Fruit fly (Drosophila melanogaster) whole organism, prepupa: ENCODE results near the gene CG42322.

Experiments used
- Blimp-1 ChIP-seq: fragments of 200-800 bp; sonication (Bioruptor generic); optimal IDR thresholded peaks from 3 replicates; lab custom pipeline; 2017; ENCODE audit warnings: missing biosample characterization, missing genetic modification characterization, mild to moderate bottlenecking, moderate library complexity, missing genetic modification reagents
- CG10631 ChIP-seq: fragments of 200-800 bp; sonication (Bioruptor generic); optimal IDR thresholded peaks from 2 replicates; lab custom pipeline; 2016; ENCODE audit warnings: missing biosample characterization, missing genetic modification characterization
- CG10669 ChIP-seq: fragments of 200-800 bp; sonication (Bioruptor generic); optimal IDR thresholded peaks from 3 replicates; lab custom pipeline; 2018; ENCODE audit warnings: missing biosample characterization, mild to moderate bottlenecking, missing genetic modification characterization, moderate library complexity
- CG11294 ChIP-seq: fragments of 200-800 bp; sonication (Bioruptor generic); IDR thresholded peaks from 2 replicates; pipeline ENCODE4 v1.3.6; 2022; ENCODE audit warnings: missing biosample characterization, missing genetic modification characterization
- CG11902 ChIP-seq: fragments of 200-800 bp; sonication (Bioruptor generic); optimal IDR thresholded peaks from 3 replicates; lab custom pipeline; 2016; ENCODE audit warnings: missing biosample characterization, missing genetic modification characterization
- CG15336 ChIP-seq: fragments of 200-800 bp; sonication (Bioruptor generic); IDR thresholded peaks from 2 replicates; pipeline ENCODE4 v1.3.6; 2022; ENCODE audit warnings: missing biosample characterization, missing genetic modification characterization
- CG1621 ChIP-seq: fragments of 200-800 bp; sonication (Bioruptor generic); optimal IDR thresholded peaks from 3 replicates; lab custom pipeline; 2018; ENCODE audit warnings: missing biosample characterization, mild to moderate bottlenecking, missing genetic modification characterization
- CG16779 ChIP-seq: fragments of 200-800 bp; sonication (Bioruptor generic); optimal IDR thresholded peaks from 3 replicates; lab custom pipeline; 2017; ENCODE audit warnings: missing biosample characterization, mild to moderate bottlenecking, missing genetic modification characterization
- CG3032 ChIP-seq: fragments of 200-800 bp; optimal IDR thresholded peaks from 2 replicates; lab custom pipeline; 2019; ENCODE audit warnings: missing biosample characterization, mild to moderate bottlenecking, missing genetic modification characterization, moderate library complexity
- CG32006 ChIP-seq: fragments of 200-800 bp; sonication (Bioruptor generic); optimal IDR thresholded peaks from 3 replicates; lab custom pipeline; 2017; ENCODE audit warnings: missing biosample characterization, mild to moderate bottlenecking, missing genetic modification characterization
- CG34406 ChIP-seq: fragments of 200-800 bp; sonication (Bioruptor generic); optimal IDR thresholded peaks from 3 replicates; lab custom pipeline; 2016; ENCODE audit warnings: missing biosample characterization, missing genetic modification characterization
- CG3919 ChIP-seq: fragments of 200-800 bp; sonication (Bioruptor generic); optimal IDR thresholded peaks from 3 replicates; lab custom pipeline; 2016; ENCODE audit warnings: missing biosample characterization, missing genetic modification characterization
- CG4318 ChIP-seq: fragments of 200-800 bp; sonication (Bioruptor generic); optimal IDR thresholded peaks from 3 replicates; lab custom pipeline; 2017; ENCODE audit warnings: missing biosample characterization, mild to moderate bottlenecking, missing genetic modification characterization
- CG6163 ChIP-seq: fragments of 200-800 bp; sonication (Bioruptor generic); IDR thresholded peaks from 3 replicates; pipeline ENCODE4 v1.3.6; 2022; ENCODE audit warnings: missing biosample characterization, missing genetic modification characterization
- CG6276 ChIP-seq: fragments of 200-800 bp; sonication (Bioruptor generic); optimal IDR thresholded peaks from 2 replicates; lab custom pipeline; 2017; ENCODE audit warnings: missing biosample characterization, mild to moderate bottlenecking, missing genetic modification characterization
- CG6792 ChIP-seq: fragments of 200-800 bp; sonication (Bioruptor generic); optimal IDR thresholded peaks from 3 replicates; lab custom pipeline; 2016; ENCODE audit warnings: missing biosample characterization, missing genetic modification characterization
- CG6808 ChIP-seq: fragments of 200-800 bp; sonication (Bioruptor generic); optimal IDR thresholded peaks from 3 replicates; lab custom pipeline; 2017; ENCODE audit warnings: missing biosample characterization, missing genetic modification characterization, mild to moderate bottlenecking, moderate library complexity, missing genetic modification reagents
- CG6854 ChIP-seq: fragments of 200-800 bp; sonication (Bioruptor generic); optimal IDR thresholded peaks from 2 replicates; lab custom pipeline; 2017; ENCODE audit warnings: missing biosample characterization, mild to moderate bottlenecking, missing genetic modification characterization
- CG7368 ChIP-seq: fragments of 200-800 bp; sonication (Bioruptor generic); optimal IDR thresholded peaks from 3 replicates; lab custom pipeline; 2016; ENCODE audit warnings: missing biosample characterization, missing genetic modification characterization
- CG8319 ChIP-seq: fragments of 200-800 bp; sonication (Bioruptor generic); optimal IDR thresholded peaks from 3 replicates; lab custom pipeline; 2016; ENCODE audit warnings: missing biosample characterization, missing genetic modification characterization
- CG8632 ChIP-seq: fragments of 200-800 bp; sonication (Bioruptor generic); optimal IDR thresholded peaks from 3 replicates; lab custom pipeline; 2016; ENCODE audit warnings: missing biosample characterization, missing genetic modification characterization
- CG9139 ChIP-seq: fragments of 200-800 bp; sonication (Bioruptor generic); optimal IDR thresholded peaks from 3 replicates; lab custom pipeline; 2017; ENCODE audit warnings: missing biosample characterization, mild to moderate bottlenecking, missing genetic modification characterization
- Eip75B ChIP-seq: fragments of 200-800 bp; sonication (Bioruptor generic); optimal IDR thresholded peaks from 3 replicates; lab custom pipeline; 2016; ENCODE audit warnings: missing biosample characterization, missing genetic modification characterization
- Eip78C ChIP-seq: fragments of 200-800 bp; sonication (Bioruptor generic); peaks from one replicate; lab custom pipeline; 2016; ENCODE audit warnings: missing biosample characterization, missing genetic modification characterization
- Ets96B ChIP-seq: fragments of 200-800 bp; optimal IDR thresholded peaks from 2 replicates; lab custom pipeline; 2019; ENCODE audit warnings: missing biosample characterization, mild to moderate bottlenecking, missing genetic modification characterization, moderate library complexity
- Gug ChIP-seq: fragments of 200-800 bp; sonication (Bioruptor generic); IDR thresholded peaks from 2 replicates; pipeline ENCODE4 v1.3.6; 2022; ENCODE audit warnings: missing biosample characterization, missing genetic modification characterization
- Hr38 ChIP-seq: sonication (Bioruptor generic); optimal IDR thresholded peaks from 2 replicates; lab custom pipeline; 2016; ENCODE audit warnings: missing biosample characterization, missing genetic modification characterization
- Met ChIP-seq: fragments of 200-800 bp; sonication (Bioruptor generic); optimal IDR thresholded peaks from 3 replicates; lab custom pipeline; 2016; ENCODE audit warnings: missing biosample characterization, missing genetic modification characterization
- OdsH ChIP-seq: fragments of 200-800 bp; sonication (Bioruptor generic); optimal IDR thresholded peaks from 3 replicates; lab custom pipeline; 2016; ENCODE audit warnings: missing biosample characterization, missing genetic modification characterization
- Smox ChIP-seq: fragments of 200-800 bp; sonication (Bioruptor generic); optimal IDR thresholded peaks from 3 replicates; lab custom pipeline; 2016; ENCODE audit warnings: missing biosample characterization, missing genetic modification characterization
- Sox102F ChIP-seq: fragments of 200-800 bp; sonication (Bioruptor generic); optimal IDR thresholded peaks from 2 replicates; lab custom pipeline; 2016; ENCODE audit warnings: missing biosample characterization, mild to moderate bottlenecking, missing genetic modification characterization
- Sox14 ChIP-seq: fragments of 200-800 bp; sonication (Bioruptor generic); optimal IDR thresholded peaks from 3 replicates; lab custom pipeline; 2016; ENCODE audit warnings: missing biosample characterization, missing genetic modification characterization
- Sox15 ChIP-seq: fragments of 200-800 bp; sonication (Bioruptor generic); optimal IDR thresholded peaks from 3 replicates; lab custom pipeline; 2016; ENCODE audit warnings: missing biosample characterization, missing genetic modification characterization
- achi ChIP-seq: fragments of 200-800 bp; sonication (Bioruptor generic); optimal IDR thresholded peaks from 3 replicates; lab custom pipeline; 2016; ENCODE audit warnings: missing biosample characterization, missing genetic modification characterization
- acj6 ChIP-seq: fragments of 200-800 bp; sonication (Bioruptor generic); optimal IDR thresholded peaks from 3 replicates; lab custom pipeline; 2016; ENCODE audit warnings: missing biosample characterization, missing genetic modification characterization
- cyc ChIP-seq: fragments of 200-800 bp; sonication (Bioruptor generic); optimal IDR thresholded peaks from 3 replicates; lab custom pipeline; 2016; ENCODE audit warnings: missing biosample characterization, missing genetic modification characterization
- dac ChIP-seq: fragments of 200-800 bp; sonication (Bioruptor generic); optimal IDR thresholded peaks from 2 replicates; lab custom pipeline; 2017; ENCODE audit warnings: missing biosample characterization, mild to moderate bottlenecking, missing genetic modification characterization
- dsx ChIP-seq: fragments of 200-800 bp; optimal IDR thresholded peaks from 3 replicates; lab custom pipeline; 2019; ENCODE audit warnings: missing biosample characterization, mild to moderate bottlenecking, missing genetic modification characterization, moderate library complexity; ENCODE audit not compliant: poor library complexity, severe bottlenecking
- esn ChIP-seq: fragments of 200-800 bp; sonication (Bioruptor generic); optimal IDR thresholded peaks from 2 replicates; lab custom pipeline; 2016; ENCODE audit warnings: missing biosample characterization, mild to moderate bottlenecking, missing genetic modification characterization, moderate library complexity
- fkh ChIP-seq: fragments of 200-800 bp; sonication (Bioruptor generic); optimal IDR thresholded peaks from 3 replicates; lab custom pipeline; 2017; ENCODE audit warnings: missing biosample characterization, mild to moderate bottlenecking, missing genetic modification characterization, moderate library complexity
- lz ChIP-seq: fragments of 200-800 bp; sonication (Bioruptor generic); optimal IDR thresholded peaks from 3 replicates; lab custom pipeline; 2016; ENCODE audit warnings: missing biosample characterization, missing genetic modification characterization
- net ChIP-seq: fragments of 200-800 bp; sonication (Bioruptor generic); optimal IDR thresholded peaks from 3 replicates; lab custom pipeline; 2016; ENCODE audit warnings: missing biosample characterization, missing genetic modification characterization
- ss ChIP-seq, 2 experiments: fragments of 200-800 bp; sonication (Bioruptor generic); optimal IDR thresholded peaks; 2 replicates in 1 of 2; 3 replicates in 1 of 2; lab custom pipeline; 2017 to 2018; ENCODE audit warnings: mild to moderate bottlenecking in 2 of 2, missing biosample characterization in 2 of 2, missing genetic modification characterization in 2 of 2, moderate library complexity in 1 of 2
- svp ChIP-seq: fragments of 200-800 bp; sonication (Bioruptor generic); peaks from one replicate; lab custom pipeline; 2016; ENCODE audit warnings: missing biosample characterization, missing genetic modification characterization
- topi ChIP-seq: fragments of 200-800 bp; sonication (Bioruptor generic); optimal IDR thresholded peaks from 3 replicates; lab custom pipeline; 2016; ENCODE audit warnings: missing biosample characterization, missing genetic modification characterization
- vri ChIP-seq: fragments of 200-800 bp; sonication (Bioruptor generic); optimal IDR thresholded peaks from 3 replicates; lab custom pipeline; 2016; ENCODE audit warnings: missing biosample characterization, mild to moderate bottlenecking, missing genetic modification characterization

The CG42322 gene

dm6 chr3R:20778285-20778926 lies 38.5 kb downstream of the CG42322 start (continued):
- TF ChIP-seq svp (GFP tag; lab: Kevin White, UChicago) (peak; percentile 94), CG9139 (GFP tag; lab: Kevin White, UChicago) (peak; percentile 98), net (peak; percentile 89), CG34406 (GFP tag; lab: Kevin White, UChicago) (peak; percentile 83), Eip78C (GFP tag; lab: Kevin White, UChicago) (peak; percentile 94), Hr38 (GFP tag; lab: Kevin White, UChicago) (no peak), vri (peak; percentile 93), dac (GFP tag; lab: Kevin White, UChicago) (peak; percentile 79), Smox (peak; percentile 54)

dm6 chr3R:20779545-20779944 lies 39.6 kb downstream of the CG42322 start:
- no peak for TF ChIP-seq CG4318 (GFP tag; lab: Kevin White, UChicago)

dm6 chr3R:20779969-20780368 lies 40.1 kb downstream of the CG42322 start:
- peak; percentile 76 for TF ChIP-seq CG16779 (tag; lab: Kevin White, UChicago)
- TF ChIP-seq net, result peak; percentile 65
- TF ChIP-seq CG6854 (GFP tag; lab: Kevin White, UChicago), result peak; percentile 90
- TF ChIP-seq OdsH (GFP tag; lab: Kevin White, UChicago), result peak; percentile 16
- peak; percentile 46 for TF ChIP-seq achi (GFP tag; lab: Kevin White, UChicago)
- peak; percentile 58 for TF ChIP-seq esn (GFP tag; lab: Kevin White, UChicago)
- TF ChIP-seq fkh (GFP tag; lab: Kevin White, UChicago), result no peak
- TF ChIP-seq cyc (GFP tag; lab: Kevin White, UChicago), result no peak
- TF ChIP-seq lz (GFP tag; lab: Kevin White, UChicago), result no peak
- TF ChIP-seq CG10669 (GFP tag; lab: Kevin White, UChicago), result peak; percentile 44
- TF ChIP-seq CG6163 (GFP tag; lab: Robert Waterston, UW), result no peak; the same call in none of the 3 replicates
- TF ChIP-seq CG8632 (GFP tag; lab: Kevin White, UChicago), result peak; percentile 18
- TF ChIP-seq CG11294 (GFP tag; lab: Robert Waterston, UW), result peak; percentile 51; the same call in 1 of the 2 replicates
- TF ChIP-seq Gug (GFP tag; lab: Robert Waterston, UW), result 0 out of 2 replicates have a peak, but pooled peaks have one; percentile 10
- TF ChIP-seq CG3032, result peak; percentile 43
- TF ChIP-seq CG4318 (GFP tag; lab: Kevin White, UChicago), result no peak
- peak; percentile 34 for TF ChIP-seq topi (GFP tag; lab: Kevin White, UChicago)
- peak; percentile 82 for TF ChIP-seq Blimp-1
- peak; percentile 63 for TF ChIP-seq dsx (GFP tag; lab: Kevin White, UChicago)
- TF ChIP-seq Met (GFP tag; lab: Kevin White, UChicago), result peak; percentile 37
- TF ChIP-seq CG6276 (GFP tag; lab: Kevin White, UChicago), result peak; percentile 67
- peak; percentile 20 for TF ChIP-seq Sox14 (GFP tag; lab: Kevin White, UChicago)
- no peak for TF ChIP-seq CG8319 (GFP tag; lab: Kevin White, UChicago)
- TF ChIP-seq CG7368 (GFP tag; lab: Kevin White, UChicago), result peak; percentile 65
- no peak for TF ChIP-seq dac (GFP tag; lab: Kevin White, UChicago)
- peak; percentile 85 to 91 for TF ChIP-seq ss (GFP tag; optimal IDR thresholded peaks at IDR 0.05; lab: Kevin White, UChicago)
- peak; percentile 49 for TF ChIP-seq CG34406 (GFP tag; lab: Kevin White, UChicago)
- peak; percentile 80 for TF ChIP-seq CG15336 (GFP tag; lab: Robert Waterston, UW)
- peak; percentile 61 for TF ChIP-seq Eip75B (GFP tag; lab: Kevin White, UChicago)
- peak; percentile 62 for TF ChIP-seq CG1621 (tag; lab: Kevin White, UChicago)
- peak; percentile 26 for TF ChIP-seq CG6792 (GFP tag; lab: Kevin White, UChicago)
- no peak for TF ChIP-seq acj6 (GFP tag; lab: Kevin White, UChicago)
- TF ChIP-seq vri, result peak; percentile 69
- TF ChIP-seq Eip78C (GFP tag; lab: Kevin White, UChicago), result peak; percentile 91
- peak; percentile 47 for TF ChIP-seq Ets96B (tag; lab: Kevin White, UChicago)
- no peak for TF ChIP-seq CG11902 (GFP tag; lab: Kevin White, UChicago)
- no peak for TF ChIP-seq Hr38 (GFP tag; lab: Kevin White, UChicago)
- peak; percentile 0 for TF ChIP-seq CG32006 (GFP tag; lab: Kevin White, UChicago)
- no peak for TF ChIP-seq CG10631 (GFP tag; lab: Kevin White, UChicago)
- TF ChIP-seq CG6808 (GFP tag; lab: Kevin White, UChicago), result peak; percentile 72
- TF ChIP-seq Sox102F (GFP tag; lab: Kevin White, UChicago), result peak; percentile 72
- peak; percentile 78 for TF ChIP-seq CG3919
- no peak for TF ChIP-seq Sox15 (GFP tag; lab: Kevin White, UChicago)
